Fruit fly (Drosophila melanogaster) whole organism, prepupa: Measurements from ENCODE around the gene ND-15.

ENCODE experiments used
- CG10631 ChIP-seq: fragments of 200-800 bp; sonication (Bioruptor generic); optimal IDR thresholded peaks from 2 replicates; lab custom pipeline; 2016; ENCODE audit warnings: missing biosample characterization, missing genetic modification characterization
- CG11902 ChIP-seq: fragments of 200-800 bp; sonication (Bioruptor generic); optimal IDR thresholded peaks from 3 replicates; lab custom pipeline; 2016; ENCODE audit warnings: missing biosample characterization, missing genetic modification characterization
- CG16779 ChIP-seq: fragments of 200-800 bp; sonication (Bioruptor generic); optimal IDR thresholded peaks from 3 replicates; lab custom pipeline; 2017; ENCODE audit warnings: missing biosample characterization, mild to moderate bottlenecking, missing genetic modification characterization
- CG3032 ChIP-seq: fragments of 200-800 bp; optimal IDR thresholded peaks from 2 replicates; lab custom pipeline; 2019; ENCODE audit warnings: missing biosample characterization, mild to moderate bottlenecking, missing genetic modification characterization, moderate library complexity
- CG6808 ChIP-seq: fragments of 200-800 bp; sonication (Bioruptor generic); optimal IDR thresholded peaks from 3 replicates; lab custom pipeline; 2017; ENCODE audit warnings: missing biosample characterization, missing genetic modification characterization, mild to moderate bottlenecking, moderate library complexity, missing genetic modification reagents
- Sox102F ChIP-seq: fragments of 200-800 bp; sonication (Bioruptor generic); optimal IDR thresholded peaks from 2 replicates; lab custom pipeline; 2016; ENCODE audit warnings: missing biosample characterization, mild to moderate bottlenecking, missing genetic modification characterization
- cyc ChIP-seq: fragments of 200-800 bp; sonication (Bioruptor generic); optimal IDR thresholded peaks from 3 replicates; lab custom pipeline; 2016; ENCODE audit warnings: missing biosample characterization, missing genetic modification characterization
- ss ChIP-seq, 2 experiments: fragments of 200-800 bp; sonication (Bioruptor generic); optimal IDR thresholded peaks; 2 replicates in 1 of 2; 3 replicates in 1 of 2; lab custom pipeline; 2017 to 2018; ENCODE audit warnings: mild to moderate bottlenecking in 2 of 2, missing biosample characterization in 2 of 2, missing genetic modification characterization in 2 of 2, moderate library complexity in 1 of 2

dm6 chr2L:204557-204956 lies 90.0 kb downstream of the ND-15 start:
- no peak for TF ChIP-seq CG6808
- TF ChIP-seq CG11902 (GFP tag; lab: Kevin White, UChicago), result no peak
- TF ChIP-seq CG10631 (GFP tag; lab: Kevin White, UChicago), result no peak
- no peak for TF ChIP-seq Sox102F (GFP tag; lab: Kevin White, UChicago)
- TF ChIP-seq CG3032 (tag; lab: Kevin White, UChicago), result no peak
- TF ChIP-seq cyc (GFP tag; lab: Kevin White, UChicago), result no peak
- TF ChIP-seq CG16779 (tag; lab: Kevin White, UChicago), result no peak
- no peak for TF ChIP-seq ss (GFP tag; optimal IDR thresholded peaks at IDR 0.05; lab: Kevin White, UChicago)
